2 worm cellular contexts compared by ENCODE assay signal in the genomic region with DNA sequence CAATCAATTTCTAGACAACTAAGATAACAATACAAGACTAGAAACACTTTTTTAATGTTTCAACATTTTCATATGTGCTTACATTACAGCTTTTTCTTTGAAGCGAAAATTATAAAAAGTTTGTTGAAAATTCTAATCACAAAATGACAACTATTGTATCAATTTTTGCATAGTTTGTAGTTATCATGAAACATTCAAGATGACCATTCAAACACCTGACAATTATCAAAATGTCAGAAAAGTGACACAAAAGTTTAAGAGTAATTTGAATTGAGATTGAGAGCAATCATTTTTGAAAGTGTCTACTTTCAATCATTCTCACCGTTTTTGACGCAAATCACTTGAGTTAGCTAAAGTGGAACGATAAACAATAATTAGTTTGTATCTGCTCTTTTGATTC.
TF ChIP-seq lines count a peak whose summit lies in the region.

No protein-coding gene starts in this region.

TF ChIP-seq in whole organism, L4 larva, 104 proteins besides CTCF, POLR2A, EP300 and RAD21:
- TF ChIP-seq T20F7.1 (GFP tag; optimal IDR thresholded peaks at IDR 0.05; lab: Kevin White, UChicago) (no peak), nhr-28 (tag; optimal IDR thresholded peaks at IDR 0.05; lab: Kevin White, UChicago) (peak; percentile 46), jun-1 (tag; optimal IDR thresholded peaks at IDR 0.05; lab: Kevin White, UChicago) (no peak), daf-16 (GFP tag; optimal IDR thresholded peaks at IDR 0.05; lab: Kevin White, UChicago) (no peak), daf-16 (tag; optimal IDR thresholded peaks at IDR 0.05; lab: Kevin White, UChicago) (peak; percentile 28), dmd-6 (GFP tag; IDR thresholded peaks at IDR 0.05; lab: Robert Waterston, UW) (peak; percentile 78)

TF ChIP-seq in whole organism, young adult, 124 proteins besides CTCF, POLR2A, EP300 and RAD21:
- TF ChIP-seq egl-44 (GFP tag; IDR thresholded peaks at IDR 0.05; lab: Robert Waterston, UW) (no peak), F55B11.4 (tag; optimal IDR thresholded peaks at IDR 0.05; lab: Kevin White, UChicago; ENCODE audit: borderline replicate concordance, insufficient read depth) (no peak), nfyb-1 (GFP tag; IDR thresholded peaks at IDR 0.05; lab: Robert Waterston, UW) (no peak), Y67H2A.10 (GFP tag; conservative IDR thresholded peaks at IDR 0.05; lab: Robert Waterston, UW) (no peak), mxl-1 (tag; optimal IDR thresholded peaks at IDR 0.05; lab: Kevin White, UChicago) (no peak), nhr-80 (tag; optimal IDR thresholded peaks at IDR 0.05; lab: Kevin White, UChicago) (peak; percentile 57)
